Worm (Caenorhabditis elegans) whole organism, mixed stage, embryonic: ENCODE data around the gene M57.1.
A peak's percentile ranks its signal among the peaks of the same experiment; 100 is the strongest.

Experiments used
- M03D4.4 ChIP-seq: sonication (generic microtip); optimal IDR thresholded peaks from 2 replicates; lab custom pipeline; 2017; ENCODE audit warnings: mild to moderate bottlenecking, missing genetic modification characterization, missing compliant biosample characterization
- bed-3 ChIP-seq: fragments of 200-800 bp; sonication (Bioruptor generic); optimal IDR thresholded peaks from 3 replicates; lab custom pipeline; 2018; ENCODE audit warnings: mild to moderate bottlenecking, missing genetic modification characterization, moderate library complexity, missing compliant biosample characterization
- ceh-39 ChIP-seq: fragments of 150-350 bp; optimal IDR thresholded peaks from 2 replicates; lab custom pipeline; 2014; ENCODE audit warnings: missing biosample characterization, missing genetic modification characterization
- ceh-43 ChIP-seq: fragments of 200-800 bp; sonication (Bioruptor generic); optimal IDR thresholded peaks from 2 replicates; lab custom pipeline; 2018; ENCODE audit warnings: mild to moderate bottlenecking, missing genetic modification characterization, moderate library complexity, missing compliant biosample characterization
- ceh-83 ChIP-seq: fragments of 200-800 bp; sonication (Bioruptor generic); optimal IDR thresholded peaks from 2 replicates; lab custom pipeline; 2018; ENCODE audit warnings: mild to moderate bottlenecking, missing genetic modification characterization, missing compliant biosample characterization
- elt-1 ChIP-seq: sonication (generic microtip); optimal IDR thresholded peaks from 2 replicates; lab custom pipeline; 2017; ENCODE audit warnings: missing genetic modification characterization, mild to moderate bottlenecking, missing compliant biosample characterization, antibody characterized with exemption, moderate library complexity, borderline replicate concordance; ENCODE audit not compliant: insufficient read depth
- elt-3 ChIP-seq: fragments of 150-350 bp; optimal IDR thresholded peaks from 2 replicates; lab custom pipeline; 2014; ENCODE audit warnings: missing biosample characterization, missing genetic modification characterization
- flh-1 ChIP-seq: fragments of 200-800 bp; sonication (Bioruptor generic); optimal IDR thresholded peaks from 2 replicates; lab custom pipeline; 2018; ENCODE audit warnings: mild to moderate bottlenecking, missing genetic modification characterization, moderate library complexity, missing compliant biosample characterization
- ham-2 ChIP-seq: fragments of 200-800 bp; sonication (Bioruptor generic); optimal IDR thresholded peaks from 2 replicates; lab custom pipeline; 2018; ENCODE audit warnings: mild to moderate bottlenecking, missing genetic modification characterization, missing compliant biosample characterization
- hlh-1 ChIP-seq: fragments of 150-350 bp; optimal IDR thresholded peaks from 2 replicates; lab custom pipeline; 2014; ENCODE audit warnings: missing biosample characterization, missing genetic modification reagents, missing genetic modification characterization
- lin-13 ChIP-seq: fragments of 150-350 bp; optimal IDR thresholded peaks from 2 replicates; lab custom pipeline; 2014; ENCODE audit warnings: missing biosample characterization, missing genetic modification characterization
- lsy-2 ChIP-seq: fragments of 150-350 bp; optimal IDR thresholded peaks from 2 replicates; lab custom pipeline; 2014; ENCODE audit warnings: missing biosample characterization, missing genetic modification characterization
- mab-5 ChIP-seq: fragments of 150-350 bp; optimal IDR thresholded peaks from 2 replicates; lab custom pipeline; 2014; ENCODE audit warnings: missing biosample characterization, missing genetic modification characterization
- mep-1 ChIP-seq: fragments of 150-350 bp; optimal IDR thresholded peaks from 2 replicates; lab custom pipeline; 2017; ENCODE audit warnings: missing biosample characterization, missing genetic modification reagents, missing genetic modification characterization, inconsistent platforms
- mls-2 ChIP-seq: sonication (generic microtip); optimal IDR thresholded peaks from 2 replicates; lab custom pipeline; 2016; ENCODE audit warnings: mild to moderate bottlenecking, missing genetic modification characterization, moderate library complexity, missing compliant biosample characterization
- nhr-12 ChIP-seq: fragments of 150-350 bp; optimal IDR thresholded peaks from 2 replicates; lab custom pipeline; 2014; ENCODE audit warnings: missing biosample characterization, missing genetic modification characterization
- nhr-2 ChIP-seq: fragments of 150-350 bp; optimal IDR thresholded peaks from 2 replicates; lab custom pipeline; 2014; ENCODE audit warnings: missing biosample characterization, missing genetic modification characterization
- nhr-237 ChIP-seq: fragments of 150-350 bp; optimal IDR thresholded peaks from 2 replicates; lab custom pipeline; 2014; ENCODE audit warnings: missing biosample characterization, missing genetic modification characterization
- nhr-28 ChIP-seq: fragments of 150-350 bp; optimal IDR thresholded peaks from 2 replicates; lab custom pipeline; 2014; ENCODE audit warnings: missing biosample characterization, missing genetic modification characterization
- nhr-76 ChIP-seq: sonication (generic microtip); optimal IDR thresholded peaks from 2 replicates; lab custom pipeline; 2017; ENCODE audit warnings: missing biosample characterization, missing genetic modification characterization
- pha-4 ChIP-seq: fragments of 150-350 bp; optimal IDR thresholded peaks from 2 replicates; lab custom pipeline; 2018; ENCODE audit warnings: missing biosample characterization, missing genetic modification reagents, missing genetic modification characterization
- sem-2 ChIP-seq: fragments of 200-800 bp; sonication (Bioruptor generic); optimal IDR thresholded peaks from 2 replicates; lab custom pipeline; 2018; ENCODE audit warnings: mild to moderate bottlenecking, missing genetic modification characterization, missing compliant biosample characterization
- sptf-1 ChIP-seq: sonication (generic microtip); optimal IDR thresholded peaks from 2 replicates; lab custom pipeline; 2017; ENCODE audit warnings: mild to moderate bottlenecking, missing genetic modification characterization, moderate library complexity, missing compliant biosample characterization
- tbx-8 ChIP-seq: fragments of 200-800 bp; sonication (Bioruptor generic); optimal IDR thresholded peaks from 2 replicates; lab custom pipeline; 2018; ENCODE audit warnings: mild to moderate bottlenecking, missing genetic modification characterization, moderate library complexity, missing compliant biosample characterization
- unc-120 ChIP-seq: sonication (generic microtip); optimal IDR thresholded peaks from 2 replicates; lab custom pipeline; 2017; ENCODE audit warnings: missing genetic modification characterization, missing compliant biosample characterization; ENCODE audit not compliant: poor library complexity, severe bottlenecking
- unc-62 ChIP-seq: fragments of 150-350 bp; optimal IDR thresholded peaks from 2 replicates; lab custom pipeline; 2014; ENCODE audit warnings: missing biosample characterization, missing genetic modification reagents, missing genetic modification characterization
- ztf-11 ChIP-seq: fragments of 150-350 bp; optimal IDR thresholded peaks from 2 replicates; lab custom pipeline; 2014; ENCODE audit warnings: missing biosample characterization, missing genetic modification characterization

Gene M57.1

ce11 chrIV:3559201-3559600 lies 26.9 kb downstream of the M57.1 start:
- TF ChIP-seq flh-1 (GFP tag; lab: Kevin White, UChicago) (no peak), pha-4 (tag; lab: Kevin White, UChicago) (no peak), unc-120 (no peak), nhr-28 (no peak), M03D4.4 (no peak), mep-1 (no peak), mab-5 (tag; lab: Kevin White, UChicago) (no peak), sptf-1 (no peak), nhr-12 (tag; lab: Kevin White, UChicago) (no peak), unc-62 (GFP tag; lab: Kevin White, UChicago) (no peak), lsy-2 (tag; lab: Kevin White, UChicago) (no peak), bed-3 (GFP tag; lab: Kevin White, UChicago) (no peak), sem-2 (GFP tag; lab: Kevin White, UChicago) (no peak), tbx-8 (GFP tag; lab: Kevin White, UChicago) (no peak)
- TF ChIP-seq, all 35 proteins: peak for 0

- TF ChIP-seq ceh-39 (tag; lab: Kevin White, UChicago) (no peak), ceh-43 (GFP tag; lab: Kevin White, UChicago) (no peak), pha-4 (tag; lab: Kevin White, UChicago) (no peak), sem-2 (GFP tag; lab: Kevin White, UChicago) (no peak), nhr-237 (tag; lab: Kevin White, UChicago) (no peak), nhr-76 (tag; lab: Kevin White, UChicago) (no peak), lin-13 (tag; lab: Kevin White, UChicago) (no peak), mab-5 (tag; lab: Kevin White, UChicago) (no peak), ham-2 (GFP tag; lab: Kevin White, UChicago) (no peak), bed-3 (GFP tag; lab: Kevin White, UChicago) (no peak), nhr-28 (no peak), unc-62 (GFP tag; lab: Kevin White, UChicago) (no peak), elt-1 (tag; lab: Kevin White, UChicago) (no peak), hlh-1 (tag; lab: Kevin White, UChicago) (no peak), elt-3 (tag; lab: Kevin White, UChicago) (no peak)
Measured at ce11 chrIV:3564901-3565300, 32.6 kb downstream of the M57.1 start, which contains the start of gene sre-5. TSS of gene sre-5 (plus strand) at chrIV:3565201.

DNA sequence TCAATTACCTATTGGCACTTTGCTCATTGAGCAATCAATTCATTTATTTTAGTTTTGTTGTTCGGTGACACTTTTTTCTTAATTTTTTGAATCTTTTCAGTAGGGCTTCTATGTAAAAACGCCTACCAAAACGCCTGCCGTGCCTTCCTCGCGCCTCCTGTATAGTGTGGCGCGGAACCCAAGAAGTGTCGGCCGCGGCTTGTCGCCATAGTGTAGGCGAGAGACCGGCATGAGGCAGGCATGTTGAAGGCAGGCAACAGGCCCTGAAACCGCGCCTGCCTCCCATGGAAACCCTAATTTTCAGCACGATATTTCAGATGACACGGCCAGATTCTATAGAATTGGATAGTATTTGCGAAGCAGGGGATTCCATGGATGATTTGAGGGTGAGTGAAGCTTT lies 36.3 kb downstream of the M57.1 start, which contains the start of gene otpl-1:
Gene otpl-1 (plus strand): TSS at position 372 of the 400 bp plus-strand sequence.
- no peak for TF ChIP-seq sem-2 (GFP tag; lab: Kevin White, UChicago)
- no peak for TF ChIP-seq nhr-76 (tag; lab: Kevin White, UChicago)
- no peak for TF ChIP-seq nhr-12 (tag; lab: Kevin White, UChicago)
- no peak for TF ChIP-seq unc-120
- no peak for TF ChIP-seq unc-62 (GFP tag; lab: Kevin White, UChicago)

DNA sequence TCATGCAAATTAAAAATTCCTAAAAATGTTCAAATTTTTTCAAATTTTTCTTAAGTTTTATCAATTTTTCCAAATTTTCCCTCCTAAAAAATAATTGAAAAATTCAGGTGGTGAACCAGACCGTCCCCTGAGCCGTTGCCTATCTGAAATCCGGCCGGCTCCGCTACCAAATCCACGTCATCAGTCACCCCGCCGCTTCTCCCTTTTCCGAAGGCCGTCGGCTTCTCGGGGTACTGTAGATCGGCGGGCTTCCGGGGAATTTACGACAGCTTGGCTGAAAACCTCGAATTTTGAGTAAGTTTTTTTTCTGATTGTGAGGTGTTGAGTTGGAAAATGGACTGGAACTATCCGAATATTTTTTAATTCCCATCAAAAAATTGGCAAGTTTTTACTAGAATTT lies 38.3 kb downstream of the M57.1 start:
- TF ChIP-seq ceh-83 (no peak), nhr-28 (no peak), ceh-43 (GFP tag; lab: Kevin White, UChicago) (no peak), nhr-2 (tag; lab: Kevin White, UChicago) (no peak), mab-5 (tag; lab: Kevin White, UChicago) (no peak), mep-1 (no peak)

ce11 chrIV:3578155-3578554 lies 45.9 kb downstream of the M57.1 start, which contains the start of gene Y37E11B.2:
TSS of gene Y37E11B.2 (plus strand) at chrIV:3578455.
- TF ChIP-seq lin-13 (tag; lab: Kevin White, UChicago) (no peak), ceh-39 (tag; lab: Kevin White, UChicago) (no peak), nhr-2 (tag; lab: Kevin White, UChicago) (no peak), ceh-83 (no peak), bed-3 (GFP tag; lab: Kevin White, UChicago) (no peak), unc-120 (no peak), mls-2 (tag; lab: Kevin White, UChicago) (no peak), ham-2 (GFP tag; lab: Kevin White, UChicago) (no peak)

- no peak for TF ChIP-seq ztf-11 (tag; lab: Kevin White, UChicago)
- TF ChIP-seq bed-3 (GFP tag; lab: Kevin White, UChicago) = no peak
- TF ChIP-seq sem-2 (GFP tag; lab: Kevin White, UChicago) = no peak
- TF ChIP-seq unc-120 = peak; percentile 28
Measured at ce11 chrIV:3578667-3579066, 46.4 kb downstream of the M57.1 start.
